Fruit fly (Drosophila melanogaster) whole organism, embryonic: ENCODE results near the gene Peritrophin-15a.
A peak's percentile ranks its signal among the peaks of the same experiment; 100 is the strongest.

Experiments
- Awh ChIP-seq: fragments of 200-800 bp; sonication (Bioruptor generic); IDR thresholded peaks from 2 replicates; pipeline ENCODE4, ENCODE4 v1.3.6; 2022; ENCODE audit warnings: missing biosample characterization, missing genetic modification characterization
- CG10462 ChIP-seq: fragments of 200-800 bp; sonication (Bioruptor generic); optimal IDR thresholded peaks from 2 replicates; lab custom pipeline; 2016; ENCODE audit warnings: missing biosample characterization, missing genetic modification characterization
- CG10654 ChIP-seq: fragments of 200-800 bp; sonication (Bioruptor generic); optimal IDR thresholded peaks from 2 replicates; lab custom pipeline; 2016; ENCODE audit warnings: missing biosample characterization, missing genetic modification characterization
- CG10959 ChIP-seq: fragments of 200-800 bp; sonication (Bioruptor generic); IDR thresholded peaks from 2 replicates; pipeline ENCODE4 v1.3.6; 2022; ENCODE audit warnings: missing biosample characterization, missing genetic modification characterization
- CG11247 ChIP-seq: fragments of 200-800 bp; sonication (Bioruptor generic); IDR thresholded peaks from 2 replicates; pipeline ENCODE4 v1.3.6; 2022; ENCODE audit warnings: missing biosample characterization, missing genetic modification characterization
- CG12155 ChIP-seq: fragments of 200-800 bp; sonication (Bioruptor generic); optimal IDR thresholded peaks from 3 replicates; lab custom pipeline; 2016; ENCODE audit warnings: missing biosample characterization, missing genetic modification characterization
- CG12744 ChIP-seq: fragments of 200-800 bp; sonication (Bioruptor generic); optimal IDR thresholded peaks from 2 replicates; lab custom pipeline; 2016; ENCODE audit warnings: missing biosample characterization, missing genetic modification characterization
- CG15514 ChIP-seq: fragments of 200-800 bp; sonication (Bioruptor generic); optimal IDR thresholded peaks from 3 replicates; lab custom pipeline; 2017; ENCODE audit warnings: missing biosample characterization, missing genetic modification characterization, mild to moderate bottlenecking, moderate library complexity, missing genetic modification reagents
- CG15601 ChIP-seq: fragments of 200-800 bp; sonication (Bioruptor generic); optimal IDR thresholded peaks from 3 replicates; lab custom pipeline; 2019; ENCODE audit warnings: missing biosample characterization, mild to moderate bottlenecking, missing genetic modification characterization, moderate library complexity
- CG16813 ChIP-seq: fragments of 200-800 bp; sonication (Bioruptor generic); IDR thresholded peaks from 3 replicates; pipeline ENCODE4 v1.3.6; 2022; ENCODE audit warnings: missing biosample characterization, missing genetic modification characterization; ENCODE audit not compliant: partially characterized antibody
- CG17359 ChIP-seq: fragments of 200-800 bp; sonication (Bioruptor generic); optimal IDR thresholded peaks from 3 replicates; lab custom pipeline; 2018; ENCODE audit warnings: missing biosample characterization, mild to moderate bottlenecking, missing genetic modification characterization, moderate library complexity
- CG32532 ChIP-seq: fragments of 200-800 bp; sonication (Bioruptor generic); IDR thresholded peaks from 2 replicates; pipeline ENCODE4 v1.3.6; 2022; ENCODE audit warnings: missing biosample characterization, missing genetic modification characterization
- CG34224 ChIP-seq: fragments of 200-800 bp; sonication (Bioruptor generic); IDR thresholded peaks from 3 replicates; pipeline ENCODE4 v1.3.6; 2022; ENCODE audit warnings: missing biosample characterization, missing genetic modification characterization; ENCODE audit not compliant: partially characterized antibody
- CG43689 ChIP-seq: fragments of 200-800 bp; sonication (Bioruptor generic); IDR thresholded peaks from 2 replicates; pipeline ENCODE4 v1.3.6; 2022; ENCODE audit warnings: missing biosample characterization, missing genetic modification characterization
- CG6791 ChIP-seq: fragments of 200-800 bp; sonication (Bioruptor generic); IDR thresholded peaks from 3 replicates; pipeline ENCODE4 v1.3.6; 2022; ENCODE audit warnings: missing biosample characterization, missing genetic modification characterization; ENCODE audit not compliant: partially characterized antibody
- CG6813 ChIP-seq: fragments of 200-800 bp; sonication (Bioruptor generic); optimal IDR thresholded peaks from 2 replicates; lab custom pipeline; 2017; ENCODE audit warnings: missing biosample characterization, missing genetic modification characterization, mild to moderate bottlenecking, moderate library complexity, missing genetic modification reagents
- CG7372 ChIP-seq: fragments of 200-800 bp; sonication (Bioruptor generic); IDR thresholded peaks from 2 replicates; pipeline ENCODE4 v1.3.6; 2022; ENCODE audit warnings: missing biosample characterization, missing genetic modification characterization
- CG7786 ChIP-seq: fragments of 200-800 bp; sonication (Bioruptor generic); optimal IDR thresholded peaks from 2 replicates; lab custom pipeline; 2016; ENCODE audit warnings: missing biosample characterization, missing genetic modification characterization
- CG7987 ChIP-seq: fragments of 200-800 bp; sonication (Bioruptor generic); optimal IDR thresholded peaks from 2 replicates; lab custom pipeline; 2018; ENCODE audit warnings: missing biosample characterization, mild to moderate bottlenecking, missing genetic modification characterization, moderate library complexity
- CG8924 ChIP-seq: fragments of 200-800 bp; optimal IDR thresholded peaks from 3 replicates; lab custom pipeline; 2019; ENCODE audit warnings: missing biosample characterization, mild to moderate bottlenecking, missing genetic modification characterization, moderate library complexity
- CoRest ChIP-seq: fragments of 200-800 bp; sonication (Bioruptor generic); optimal IDR thresholded peaks from 3 replicates; lab custom pipeline; 2018; ENCODE audit warnings: missing biosample characterization, mild to moderate bottlenecking, missing genetic modification characterization, moderate library complexity
- HLH4C ChIP-seq: fragments of 200-800 bp; sonication (Bioruptor generic); IDR thresholded peaks from 3 replicates; pipeline ENCODE4 v1.3.6; 2022; ENCODE audit warnings: missing biosample characterization, missing genetic modification characterization; ENCODE audit not compliant: partially characterized antibody
- HLHmδ ChIP-seq: fragments of 200-800 bp; sonication (Bioruptor generic); optimal IDR thresholded peaks from 2 replicates; lab custom pipeline; 2018; ENCODE audit warnings: missing biosample characterization, mild to moderate bottlenecking, missing genetic modification characterization, moderate library complexity
- Hmr ChIP-seq: fragments of 200-800 bp; sonication (Bioruptor generic); optimal IDR thresholded peaks from 3 replicates; lab custom pipeline; 2017; ENCODE audit warnings: mild to moderate bottlenecking, missing biosample characterization, missing genetic modification reagents, missing genetic modification characterization
- Lpt ChIP-seq: fragments of >200 bp; optimal IDR thresholded peaks from 2 replicates; lab custom pipeline; 2018; ENCODE audit warnings: missing biosample characterization, missing genetic modification characterization
- MBD-R2 ChIP-seq: fragments of 200-800 bp; sonication (Bioruptor generic); IDR thresholded peaks from 2 replicates; pipeline ENCODE4 v1.3.6; 2022; ENCODE audit warnings: missing biosample characterization, missing genetic modification characterization
- Xrp1 ChIP-seq: fragments of 200-800 bp; sonication (Bioruptor generic); IDR thresholded peaks from 2 replicates; pipeline ENCODE4 v1.3.6; 2022; ENCODE audit warnings: missing biosample characterization, missing genetic modification characterization
- YL-1 ChIP-seq: fragments of 200-800 bp; sonication (Bioruptor generic); optimal IDR thresholded peaks from 3 replicates; lab custom pipeline; 2017; ENCODE audit warnings: missing biosample characterization, mild to moderate bottlenecking, missing genetic modification characterization
- ato ChIP-seq: fragments of 200-800 bp; sonication (Bioruptor generic); IDR thresholded peaks from 2 replicates; pipeline ENCODE4 v1.3.6; 2022; ENCODE audit warnings: missing biosample characterization, missing genetic modification characterization; ENCODE audit not compliant: partially characterized antibody
- bbx ChIP-seq: fragments of 200-800 bp; sonication (Bioruptor generic); IDR thresholded peaks from 2 replicates; pipeline ENCODE4 v1.3.6; 2022; ENCODE audit warnings: missing biosample characterization, missing genetic modification characterization; ENCODE audit not compliant: partially characterized antibody
- cg ChIP-seq: fragments of 200-800 bp; sonication (Bioruptor generic); optimal IDR thresholded peaks from 3 replicates; lab custom pipeline; 2019; ENCODE audit warnings: missing biosample characterization, mild to moderate bottlenecking, missing genetic modification characterization, moderate library complexity
- chinmo ChIP-seq: fragments of 200-800 bp; sonication (Bioruptor generic); IDR thresholded peaks from 4 replicates; pipeline ENCODE4 v1.3.6; 2022; ENCODE audit warnings: missing biosample characterization, missing genetic modification characterization; ENCODE audit not compliant: partially characterized antibody
- crc ChIP-seq: fragments of 200-800 bp; sonication (Bioruptor generic); optimal IDR thresholded peaks from 2 replicates; lab custom pipeline; 2016; ENCODE audit warnings: missing biosample characterization, missing genetic modification characterization
- danr ChIP-seq: fragments of 200-800 bp; sonication (Bioruptor generic); IDR thresholded peaks from 2 replicates; pipeline ENCODE4 v1.3.6; 2022; ENCODE audit warnings: missing biosample characterization, missing genetic modification characterization
- dati ChIP-seq: fragments of 200-800 bp; sonication (Bioruptor generic); IDR thresholded peaks from 2 replicates; pipeline ENCODE4 v1.3.6; 2022; ENCODE audit warnings: missing biosample characterization, missing genetic modification characterization
- ems ChIP-seq: fragments of 200-800 bp; sonication (Bioruptor generic); optimal IDR thresholded peaks from 3 replicates; lab custom pipeline; 2016; ENCODE audit warnings: missing biosample characterization, missing genetic modification characterization
- fu2 ChIP-seq: fragments of 200-800 bp; sonication (Bioruptor generic); optimal IDR thresholded peaks from 2 replicates; lab custom pipeline; 2016; ENCODE audit warnings: missing biosample characterization, missing genetic modification characterization
- ham ChIP-seq: fragments of 200-800 bp; sonication (Bioruptor generic); IDR thresholded peaks from 2 replicates; pipeline ENCODE4 v1.3.6; 2022; ENCODE audit warnings: missing biosample characterization, missing genetic modification characterization
- insv ChIP-seq, 2 experiments: fragments of 200-800 bp; sonication (Bioruptor generic); optimal IDR thresholded peaks; 3 replicates each; lab custom pipeline; 2016 to 2018; ENCODE audit warnings: missing biosample characterization in 2 of 2, missing genetic modification characterization in 2 of 2
- lola ChIP-seq, 3 experiments: fragments of >200 bp in 2 of 3; fragments of 200-800 bp in 1 of 3; sonication (Bioruptor generic) in 1 of 3; optimal IDR thresholded peaks; 2 replicates each; lab custom pipeline; 2017 to 2019; ENCODE audit warnings: missing biosample characterization in 3 of 3, missing genetic modification characterization in 3 of 3, mild to moderate bottlenecking in 1 of 3, moderate library complexity in 1 of 3
- nau ChIP-seq: fragments of 200-800 bp; sonication (Bioruptor generic); optimal IDR thresholded peaks from 3 replicates; lab custom pipeline; 2017; ENCODE audit warnings: missing biosample characterization, mild to moderate bottlenecking, missing genetic modification characterization, missing genetic modification reagents
- odd ChIP-seq: fragments of 200-800 bp; sonication (Bioruptor generic); optimal IDR thresholded peaks from 2 replicates; lab custom pipeline; 2017; ENCODE audit warnings: missing biosample characterization, mild to moderate bottlenecking, missing genetic modification characterization
- pho ChIP-seq: fragments of 200-800 bp; sonication (Bioruptor generic); optimal IDR thresholded peaks from 2 replicates; lab custom pipeline; 2016; ENCODE audit warnings: missing biosample characterization, missing genetic modification characterization
- prd ChIP-seq, 3 experiments: fragments of >200 bp in 2 of 3; fragments of 200-800 bp in 1 of 3; sonication (Bioruptor generic) in 1 of 3; optimal IDR thresholded peaks in 2 of 3; IDR thresholded peaks in 1 of 3; 2 replicates in 2 of 3; 3 replicates in 1 of 3; pipeline versions ENCODE4 v1.3.6 to Lab custom; 2017 to 2022; ENCODE audit warnings: missing biosample characterization in 1 of 3, missing genetic modification characterization in 1 of 3
- pum ChIP-seq: fragments of 200-800 bp; sonication (Bioruptor generic); optimal IDR thresholded peaks from 2 replicates; lab custom pipeline; 2016; ENCODE audit warnings: missing biosample characterization, missing genetic modification characterization
- sc ChIP-seq, 3 experiments: fragments of >200 bp in 2 of 3; fragments of 200-800 bp in 1 of 3; sonication (Bioruptor generic) in 1 of 3; optimal IDR thresholded peaks; 2 replicates in 2 of 3; 3 replicates in 1 of 3; lab custom pipeline; 2017; ENCODE audit warnings: mild to moderate bottlenecking in 1 of 3, missing biosample characterization in 1 of 3, missing genetic modification characterization in 1 of 3, missing genetic modification reagents in 1 of 3
- wor ChIP-seq: fragments of 200-800 bp; sonication (Bioruptor generic); IDR thresholded peaks from 2 replicates; pipeline ENCODE4 v1.3.6; 2022; ENCODE audit warnings: missing biosample characterization, missing genetic modification characterization
- z ChIP-seq: fragments of 200-800 bp; sonication (Bioruptor generic); IDR thresholded peaks from 3 replicates; pipeline ENCODE4 v1.3.6; 2022; ENCODE audit warnings: missing biosample characterization, missing genetic modification characterization

The Peritrophin-15a gene

DNA sequence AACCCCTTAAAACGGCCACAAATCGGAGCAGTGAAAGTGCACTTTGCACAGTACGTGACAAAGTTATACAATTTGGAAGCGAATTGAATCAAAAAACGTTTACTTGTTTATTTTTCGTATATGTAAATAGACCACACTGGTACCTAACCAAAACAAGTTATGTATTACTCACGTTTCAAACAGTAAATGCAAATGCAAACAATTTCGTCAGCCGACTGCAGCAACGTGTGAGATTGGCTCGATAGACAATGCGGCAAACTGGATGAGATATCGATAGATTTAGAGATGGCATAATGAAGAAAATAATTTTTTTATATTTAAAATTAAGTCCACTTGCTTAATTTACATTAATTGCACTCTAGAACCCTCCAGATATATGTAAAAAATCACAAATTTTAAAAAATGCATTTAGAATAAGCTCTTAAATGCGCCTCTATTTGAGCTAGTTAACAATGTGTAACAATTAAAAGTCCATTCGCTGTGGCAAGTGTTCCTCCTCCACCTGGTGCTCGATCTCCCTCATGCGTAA is 14.3 kb downstream of the Peritrophin-15a start, which contains the start of gene AlaRS (continued):
- TF ChIP-seq sc (optimal IDR thresholded peaks at IDR 0.05; lab: Kevin White, UChicago) (no peak), sc (GFP tag; optimal IDR thresholded peaks at IDR 0.05; lab: Kevin White, UChicago) (no peak), cg (GFP tag; lab: Kevin White, UChicago) (no peak), fu2 (GFP tag; lab: Kevin White, UChicago) (no peak), ham (GFP tag; lab: Robert Waterston, UW) (no peak), CG12744 (GFP tag; lab: Kevin White, UChicago) (no peak), danr (GFP tag; lab: Robert Waterston, UW) (no peak), YL-1 (GFP tag; lab: Kevin White, UChicago) (peak; percentile 83), CG8924 (tag; lab: Kevin White, UChicago) (peak; percentile 28), bbx (GFP tag; lab: Robert Waterston, UW) (peak; percentile 57; the same call in 1 of the 2 replicates), ato (GFP tag; lab: Robert Waterston, UW) (no peak), chinmo (GFP tag; lab: Robert Waterston, UW) (peak; percentile 83; the same call in 2 of the 4 replicates), CG15601 (tag; lab: Kevin White, UChicago) (peak; percentile 16), odd (GFP tag; lab: Kevin White, UChicago) (peak; percentile 27), MBD-R2 (peak; percentile 72), Lpt (GFP tag; lab: Kevin White, UChicago) (no peak), z (GFP tag; lab: Robert Waterston, UW) (no peak), CG6791 (GFP tag; lab: Robert Waterston, UW) (peak; percentile 59; the same call in 2 of the 3 replicates), insv (GFP tag; optimal IDR thresholded peaks at IDR 0.05; lab: Kevin White, UChicago) (no peak), Awh (GFP tag; lab: Robert Waterston, UW) (no peak), CG7987 (no peak), lola (GFP tag; optimal IDR thresholded peaks at IDR 0.05; lab: Kevin White, UChicago) (peak in 1 of 3 experiments; percentile 29), CG43689 (no peak), ems (GFP tag; lab: Kevin White, UChicago) (peak; percentile 18), CG12155 (GFP tag; lab: Kevin White, UChicago) (peak; percentile 57), prd (optimal IDR thresholded peaks at IDR 0.05; lab: Kevin White, UChicago) (no peak), prd (GFP tag; IDR thresholded peaks at IDR 0.05; lab: Robert Waterston, UW) (0 out of 3 replicates have a peak, but pooled peaks have one; percentile 7), CG34224 (GFP tag; lab: Robert Waterston, UW) (peak; percentile 61), pum (GFP tag; lab: Kevin White, UChicago) (peak; percentile 26), HLH4C (GFP tag; lab: Robert Waterston, UW) (peak; percentile 66), CG7786 (GFP tag; lab: Kevin White, UChicago) (no peak), CG10959 (GFP tag; lab: Robert Waterston, UW) (no peak), CG17359 (tag; lab: Kevin White, UChicago) (peak; percentile 37), CG7372 (GFP tag; lab: Robert Waterston, UW) (no peak), CoRest (tag; lab: Kevin White, UChicago) (peak; percentile 42), CG32532 (no peak; the same call in 1 of the 2 replicates), CG10462 (no peak), wor (GFP tag; lab: Robert Waterston, UW) (no peak), HLHmδ (GFP tag; lab: Kevin White, UChicago) (no peak), Xrp1 (peak; percentile 60; the same call in 1 of the 2 replicates), CG10654 (GFP tag; lab: Kevin White, UChicago) (peak; percentile 6), dati (GFP tag; lab: Robert Waterston, UW) (no peak), Hmr (GFP tag; lab: Kevin White, UChicago) (peak; percentile 30), CG16813 (GFP tag; lab: Robert Waterston, UW) (peak; percentile 42; the same call in 1 of the 3 replicates), CG15514 (GFP tag; lab: Kevin White, UChicago) (peak; percentile 84), nau (GFP tag; lab: Kevin White, UChicago) (no peak), CG11247 (no peak), CG6813 (peak; percentile 3), pho (no peak), crc (GFP tag; lab: Kevin White, UChicago) (no peak)
